Fruit fly (Drosophila melanogaster): ENCODE results near the gene CG31789.

dm6 chr2L:18557965-18558537 lies 47.7 kb upstream of the CG31789 start:
- no peak for TF ChIP-seq chif (GFP tag; optimal IDR thresholded peaks at IDR 0.05)
- peak; percentile 96 for TF ChIP-seq sd (tag; optimal IDR thresholded peaks at IDR 0.05)
- peak; percentile 4 for TF ChIP-seq CG4617 (GFP tag; optimal IDR thresholded peaks at IDR 0.05; ENCODE audit: borderline replicate concordance)
